Worm (Caenorhabditis elegans): ENCODE measurements around the gene asg-2.

ce11 chrX:6792281-6793003, 48.6 kb upstream of the asg-2 start:
- TF ChIP-seq snu-23 (GFP tag; optimal IDR thresholded peaks at IDR 0.05) (no peak), lin-39 (tag; optimal IDR thresholded peaks at IDR 0.05) (no peak), lin-13 (GFP tag; optimal IDR thresholded peaks at IDR 0.05) (no peak), nhr-11 (tag; optimal IDR thresholded peaks at IDR 0.05) (no peak)
